Fruit fly (Drosophila melanogaster) Kc167 (cell line): ENCODE measurements around the gene mRpL1.

Source experiments
- Myc ChIP-seq: fragments of >200 bp; optimal IDR thresholded peaks from 2 replicates; lab custom pipeline; 2017; ENCODE audit warnings: missing external identifiers
- Sin3A ChIP-seq: fragments of >200 bp; optimal IDR thresholded peaks from 2 replicates; lab custom pipeline; 2018; ENCODE audit warnings: missing external identifiers
- h ChIP-seq: fragments of >200 bp; optimal IDR thresholded peaks from 3 replicates; lab custom pipeline; 2018; ENCODE audit warnings: missing external identifiers
- psq ChIP-seq: fragments of >200 bp; optimal IDR thresholded peaks from 2 replicates; lab custom pipeline; 2017; ENCODE audit warnings: missing external identifiers
- ttk ChIP-seq: sonication (Bioruptor generic); optimal IDR thresholded peaks from 2 replicates; lab custom pipeline; 2017; ENCODE audit warnings: missing external identifiers

- TF ChIP-seq Sin3A (lab: Kevin White, UChicago) (no peak), psq (lab: Kevin White, UChicago) (no peak), Myc (lab: Kevin White, UChicago) (no peak), h (lab: Kevin White, UChicago) (no peak), ttk (no peak)
These were observed 16.0 kb downstream of the mRpL1 start, which contains the start of gene Ctr1B for dm6 chr3R:8317215-8317614.
